Worm (Caenorhabditis elegans) whole organism, early embryonic: ENCODE results near the gene tbg-1.

Experiments
- aly-1 ChIP-seq: sonication (generic microtip); optimal IDR thresholded peaks from 2 replicates; lab custom pipeline; 2016; ENCODE audit warnings: missing genetic modification characterization, missing compliant biosample characterization
- ama-1 ChIP-seq: fragments of 150-350 bp; optimal IDR thresholded peaks from 2 replicates; lab custom pipeline; 2014
- ceh-13 ChIP-seq: fragments of 200-800 bp; sonication (Bioruptor generic); optimal IDR thresholded peaks from 2 replicates; lab custom pipeline; 2018; ENCODE audit warnings: mild to moderate bottlenecking, missing genetic modification characterization, missing compliant biosample characterization
- ets-7 ChIP-seq: sonication (generic microtip); optimal IDR thresholded peaks from 2 replicates; lab custom pipeline; 2016; ENCODE audit warnings: missing genotype, missing genetic modification characterization, missing compliant biosample characterization
- flt-1 ChIP-seq: fragments of 200-800 bp; sonication (Bioruptor generic); IDR thresholded peaks from 2 replicates; pipeline ENCODE4 v1.3.6; 2022; ENCODE audit warnings: missing genetic modification characterization, missing compliant biosample characterization
- hmbx-1 ChIP-seq: sonication (generic microtip); optimal IDR thresholded peaks from 2 replicates; lab custom pipeline; 2016; ENCODE audit warnings: mild to moderate bottlenecking, missing genetic modification characterization, missing compliant biosample characterization
- hnd-1 ChIP-seq: sonication (generic microtip); optimal IDR thresholded peaks from 2 replicates; lab custom pipeline; 2016; ENCODE audit warnings: missing genetic modification characterization, missing compliant biosample characterization
- pes-1 ChIP-seq: fragments of 200-800 bp; sonication (Bioruptor generic); IDR thresholded peaks from 2 replicates; pipeline ENCODE4 v1.3.6; 2022; ENCODE audit warnings: missing genetic modification reagents, missing genetic modification characterization, missing compliant biosample characterization
- sea-1 ChIP-seq: fragments of 200-800 bp; sonication (Bioruptor generic); conservative IDR thresholded peaks from 2 replicates; pipeline ENCODE4 v1.3.6; 2022; ENCODE audit warnings: missing genetic modification characterization, missing compliant biosample characterization
- tbx-37 ChIP-seq: fragments of 200-800 bp; sonication (Bioruptor generic); conservative IDR thresholded peaks from 2 replicates; pipeline ENCODE4 v1.3.6; 2022; ENCODE audit warnings: missing genetic modification reagents, missing genetic modification characterization, missing compliant biosample characterization
- tra-4 ChIP-seq: sonication (generic microtip); optimal IDR thresholded peaks from 2 replicates; lab custom pipeline; 2017; ENCODE audit warnings: missing genetic modification characterization, missing compliant biosample characterization

DNA sequence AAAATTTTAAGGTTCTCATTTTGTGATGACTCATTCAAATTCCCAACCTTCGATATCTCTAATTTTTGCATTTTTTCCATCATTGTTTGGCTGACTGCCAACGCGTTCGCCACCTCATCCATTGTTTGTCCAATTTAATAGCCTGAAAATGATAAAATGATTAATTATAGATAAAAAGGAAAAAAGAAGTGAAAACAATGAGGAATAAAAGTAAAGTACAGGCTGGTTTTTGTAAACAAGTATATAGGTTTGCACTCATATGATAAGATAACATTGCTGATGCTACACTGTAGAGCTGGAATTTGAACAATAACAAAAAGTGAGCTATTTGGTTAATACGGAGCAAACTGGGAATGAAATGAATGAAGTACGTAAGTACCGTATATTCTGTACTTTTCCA lies 46.7 kb downstream of the tbg-1 start, which contains the start of gene C48B4.3:
- TF ChIP-seq pes-1 (no peak), ama-1 (lab: Kevin White, UChicago) (no peak), aly-1 (tag; lab: Kevin White, UChicago) (no peak), ceh-13 (no peak), flt-1 (GFP tag; lab: Robert Waterston, UW) (no peak), hnd-1 (tag; lab: Kevin White, UChicago) (no peak), tbx-37 (GFP tag; lab: Robert Waterston, UW) (no peak), tra-4 (no peak), sea-1 (no peak), hmbx-1 (no peak), ets-7 (tag; lab: Kevin White, UChicago) (no peak)
